In the genomic region with DNA sequence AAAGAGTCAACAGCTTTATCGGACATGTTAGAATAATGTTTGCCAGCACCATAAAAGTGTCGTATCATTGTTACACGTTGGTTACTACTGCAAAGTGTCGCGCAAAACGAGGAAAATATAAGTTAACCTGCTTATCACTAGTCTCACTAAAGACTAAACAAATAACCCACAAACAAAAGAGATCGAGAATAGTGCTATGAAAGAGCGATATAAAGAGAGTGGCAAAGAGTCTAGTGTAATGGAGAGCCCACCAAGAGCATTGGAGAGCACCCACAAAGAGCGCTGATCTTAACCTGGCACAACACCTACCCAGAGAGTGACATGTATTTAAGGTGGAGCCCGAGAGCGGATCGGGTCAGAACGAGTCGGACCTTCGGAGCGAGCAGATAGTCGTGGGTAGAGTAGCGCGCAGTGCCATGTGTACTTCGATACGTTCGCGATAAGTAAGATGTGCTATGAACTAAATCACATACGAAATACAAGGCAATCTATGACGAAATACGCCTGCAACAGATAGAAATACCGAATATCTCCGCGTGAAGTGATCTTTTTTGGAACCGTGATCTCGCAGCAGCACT, we compare ENCODE assay signal across 1 fruit fly cellular context.
A peak's percentile ranks its signal among the peaks of the same experiment; 100 is the strongest.
TF ChIP-seq lines count a peak whose summit lies in the region.

A gene (plus strand): TSS at position 378 of the 578 bp plus-strand sequence.

TF ChIP-seq in whole organism, embryonic, 481 proteins besides CTCF, POLR2A, EP300 and RAD21 (continued from another document):
- TF ChIP-seq knrl (GFP tag; IDR thresholded peaks at IDR 0.05; lab: Robert Waterston, UW; ENCODE audit: partially characterized antibody) (no peak), dmrt11E (tag; optimal IDR thresholded peaks at IDR 0.05; lab: Kevin White, UChicago) (no peak), NfI (GFP tag; optimal IDR thresholded peaks at IDR 0.05; lab: Kevin White, UChicago) (no peak), Hr51 (GFP tag; optimal IDR thresholded peaks at IDR 0.05; lab: Kevin White, UChicago) (peak; percentile 24 to 33), B-H2 (GFP tag; optimal IDR thresholded peaks at IDR 0.05; lab: Kevin White, UChicago) (peak; percentile 52), CkIIα-i1 (GFP tag; IDR thresholded peaks at IDR 0.05; lab: Robert Waterston, UW) (no peak; the same call in 1 of the 2 replicates), Fer2 (tag; optimal IDR thresholded peaks at IDR 0.05; lab: Kevin White, UChicago) (no peak), bowl (GFP tag; IDR thresholded peaks at IDR 0.05; lab: Robert Waterston, UW) (peak; percentile 62; the same call in 1 of the 2 replicates), Sin3A (optimal IDR thresholded peaks at IDR 0.05; lab: Kevin White, UChicago) (no peak), lov (optimal IDR thresholded peaks at IDR 0.05; lab: Kevin White, UChicago) (no peak), lov (GFP tag; IDR thresholded peaks at IDR 0.05; lab: Robert Waterston, UW) (0 out of 3 replicates have a peak, but pooled peaks have one; percentile 26), Hsf (GFP tag; optimal IDR thresholded peaks at IDR 0.05; lab: Kevin White, UChicago) (no peak), CG33213 (GFP tag; optimal IDR thresholded peaks at IDR 0.05; lab: Kevin White, UChicago) (no peak), ssp (GFP tag; IDR thresholded peaks at IDR 0.05; lab: Robert Waterston, UW) (no peak), CG11504 (tag; optimal IDR thresholded peaks at IDR 0.05; lab: Kevin White, UChicago) (no peak), Bdp1 (GFP tag; optimal IDR thresholded peaks at IDR 0.05; lab: Kevin White, UChicago) (peak; percentile 15), CG11398 (GFP tag; optimal IDR thresholded peaks at IDR 0.05; lab: Kevin White, UChicago) (no peak), amos (GFP tag; IDR thresholded peaks at IDR 0.05; lab: Robert Waterston, UW; ENCODE audit: partially characterized antibody) (peak; percentile 40; the same call in 1 of the 2 replicates), CG18764 (GFP tag; optimal IDR thresholded peaks at IDR 0.05; lab: Kevin White, UChicago) (no peak), CG1832 (GFP tag; optimal IDR thresholded peaks at IDR 0.05; lab: Kevin White, UChicago) (no peak), unpg (GFP tag; optimal IDR thresholded peaks at IDR 0.05; lab: Kevin White, UChicago) (peak; percentile 20), CG4424 (GFP tag; optimal IDR thresholded peaks at IDR 0.05; lab: Kevin White, UChicago) (no peak), jing (GFP tag; optimal IDR thresholded peaks at IDR 0.05; lab: Kevin White, UChicago) (no peak), CG6683 (GFP tag; optimal IDR thresholded peaks at IDR 0.05; lab: Kevin White, UChicago) (no peak), Nf-YA (GFP tag; IDR thresholded peaks at IDR 0.05; lab: Robert Waterston, UW) (no peak), lbe (GFP tag; optimal IDR thresholded peaks at IDR 0.05; lab: Kevin White, UChicago) (peak; percentile 79), ERR (GFP tag; optimal IDR thresholded peaks at IDR 0.05; lab: Kevin White, UChicago) (no peak), CG32532 (GFP tag; IDR thresholded peaks at IDR 0.05; lab: Robert Waterston, UW) (peak; percentile 78; the same call in 1 of the 2 replicates), unc-4 (GFP tag; IDR thresholded peaks at IDR 0.05; lab: Robert Waterston, UW; ENCODE audit: partially characterized antibody) (peak; percentile 48; the same call in 1 of the 2 replicates), CG15479 (GFP tag; optimal IDR thresholded peaks at IDR 0.05; lab: Kevin White, UChicago) (no peak), CG10209 (GFP tag; optimal IDR thresholded peaks at IDR 0.05; lab: Kevin White, UChicago) (peak; percentile 13), Atf6 (GFP tag; IDR thresholded peaks at IDR 0.05; lab: Robert Waterston, UW) (peak; percentile 78), Ravus (GFP tag; IDR thresholded peaks at IDR 0.05; lab: Robert Waterston, UW) (no peak), repo (GFP tag; optimal IDR thresholded peaks at IDR 0.05; lab: Kevin White, UChicago) (no peak), CG8089 (GFP tag; optimal IDR thresholded peaks at IDR 0.05; lab: Kevin White, UChicago) (no peak), CG13296 (GFP tag; optimal IDR thresholded peaks at IDR 0.05; lab: Kevin White, UChicago) (peak; percentile 80), BEAF-32 (GFP tag; optimal IDR thresholded peaks at IDR 0.05; lab: Kevin White, UChicago) (no peak), CG10274 (GFP tag; optimal IDR thresholded peaks at IDR 0.05; lab: Kevin White, UChicago) (no peak), gfzf (GFP tag; optimal IDR thresholded peaks at IDR 0.05; lab: Kevin White, UChicago) (no peak), CG14667 (GFP tag; IDR thresholded peaks at IDR 0.05; lab: Robert Waterston, UW) (no peak), yki (optimal IDR thresholded peaks at IDR 0.05; lab: Kevin White, UChicago) (no peak), CG42726 (GFP tag; IDR thresholded peaks at IDR 0.05; lab: Robert Waterston, UW; ENCODE audit: partially characterized antibody) (peak; percentile 14; the same call in 1 of the 2 replicates), wor (GFP tag; IDR thresholded peaks at IDR 0.05; lab: Robert Waterston, UW) (no peak), Dek (tag; optimal IDR thresholded peaks at IDR 0.05; lab: Kevin White, UChicago) (no peak), kay (GFP tag; optimal IDR thresholded peaks at IDR 0.05; lab: Kevin White, UChicago) (no peak), CG10959 (GFP tag; IDR thresholded peaks at IDR 0.05; lab: Robert Waterston, UW) (no peak), Taf1 (GFP tag; IDR thresholded peaks at IDR 0.05; lab: Robert Waterston, UW) (peak; percentile 55; the same call in 1 of the 2 replicates), CG32767 (GFP tag; IDR thresholded peaks at IDR 0.05; lab: Robert Waterston, UW) (no peak), oc (tag; optimal IDR thresholded peaks at IDR 0.05; lab: Kevin White, UChicago) (peak; percentile 19), ab (GFP tag; optimal IDR thresholded peaks at IDR 0.05; lab: Kevin White, UChicago) (no peak), dm (GFP tag; optimal IDR thresholded peaks at IDR 0.05; lab: Kevin White, UChicago) (peak; percentile 37), Sox102F (GFP tag; optimal IDR thresholded peaks at IDR 0.05; lab: Kevin White, UChicago) (no peak), CG14441 (GFP tag; IDR thresholded peaks at IDR 0.05; lab: Robert Waterston, UW) (0 out of 2 replicates have a peak, but pooled peaks have one; percentile 6), CG6654 (GFP tag; optimal IDR thresholded peaks at IDR 0.05; lab: Kevin White, UChicago) (no peak), CG3163 (GFP tag; optimal IDR thresholded peaks at IDR 0.05; lab: Kevin White, UChicago) (peak; percentile 100), CG32772 (GFP tag; IDR thresholded peaks at IDR 0.05; lab: Robert Waterston, UW) (no peak), CG18011 (GFP tag; optimal IDR thresholded peaks at IDR 0.05; lab: Kevin White, UChicago) (no peak), NC2β (GFP tag; optimal IDR thresholded peaks at IDR 0.05; lab: Kevin White, UChicago) (peak; percentile 56)
